Worm (Caenorhabditis elegans) whole organism, L3 larva: ENCODE data around the gene srbc-59.

Source experiments
- aly-2 ChIP-seq: fragments of 150-350 bp; optimal IDR thresholded peaks from 2 replicates; lab custom pipeline; 2014; ENCODE audit warnings: missing biosample characterization, missing genetic modification characterization
- ama-1 ChIP-seq: fragments of 150-350 bp; optimal IDR thresholded peaks from 2 replicates; lab custom pipeline; 2018
- fos-1 ChIP-seq: fragments of 150-350 bp; optimal IDR thresholded peaks from 2 replicates; lab custom pipeline; 2014; ENCODE audit warnings: missing biosample characterization, missing genetic modification characterization
- lin-39 ChIP-seq: fragments of 150-350 bp; optimal IDR thresholded peaks from 2 replicates; lab custom pipeline; 2018; ENCODE audit warnings: missing biosample characterization, missing genetic modification reagents, missing genetic modification characterization
- nhr-11 ChIP-seq: fragments of 150-350 bp; optimal IDR thresholded peaks from 2 replicates; lab custom pipeline; 2014; ENCODE audit warnings: missing biosample characterization, missing genetic modification characterization
- nhr-23 ChIP-seq: fragments of 150-350 bp; optimal IDR thresholded peaks from 2 replicates; lab custom pipeline; 2014; ENCODE audit warnings: missing biosample characterization, missing genetic modification reagents, missing genetic modification characterization
- nhr-43 ChIP-seq: sonication (generic microtip); optimal IDR thresholded peaks from 2 replicates; lab custom pipeline; 2016; ENCODE audit warnings: mild to moderate bottlenecking, missing genetic modification characterization, missing compliant biosample characterization; ENCODE audit not compliant: poor library complexity, severe bottlenecking
- nhr-76 ChIP-seq: fragments of 150-350 bp; sonication (generic microtip); optimal IDR thresholded peaks from 5 replicates; lab custom pipeline; 2014; ENCODE audit warnings: missing biosample characterization, missing genetic modification characterization
- pha-4 ChIP-seq: fragments of 150-350 bp; optimal IDR thresholded peaks from 2 replicates; lab custom pipeline; 2014; ENCODE audit warnings: missing biosample characterization, missing genetic modification reagents, missing genetic modification characterization
- pqm-1 ChIP-seq: fragments of 150-350 bp; optimal IDR thresholded peaks from 2 replicates; lab custom pipeline; 2017; ENCODE audit warnings: missing biosample characterization, missing genetic modification characterization, inconsistent platforms
- snpc-4 ChIP-seq: fragments of 150-350 bp; optimal IDR thresholded peaks from 2 replicates; lab custom pipeline; 2014; ENCODE audit warnings: missing biosample characterization, missing genetic modification characterization
- tbx-2 ChIP-seq: sonication (generic microtip); optimal IDR thresholded peaks from 2 replicates; lab custom pipeline; 2016; ENCODE audit warnings: mild to moderate bottlenecking, missing genetic modification characterization, missing compliant biosample characterization
- unc-62 ChIP-seq: fragments of 150-350 bp; sonication (generic microtip); optimal IDR thresholded peaks from 4 replicates; lab custom pipeline; 2014; ENCODE audit warnings: missing biosample characterization, missing genetic modification reagents, missing genetic modification characterization
- ztf-11 ChIP-seq: fragments of 150-350 bp; optimal IDR thresholded peaks from 2 replicates; lab custom pipeline; 2014; ENCODE audit warnings: missing biosample characterization, missing genetic modification characterization

- TF ChIP-seq aly-2 (tag; lab: Kevin White, UChicago) = no peak
- no peak for TF ChIP-seq pha-4 (tag; lab: Kevin White, UChicago)
- no peak for TF ChIP-seq unc-62
- no peak for TF ChIP-seq snpc-4 (tag; lab: Kevin White, UChicago)
- no peak for TF ChIP-seq nhr-23 (tag; lab: Kevin White, UChicago)
- no peak for TF ChIP-seq ztf-11 (tag; lab: Kevin White, UChicago)
- no peak for TF ChIP-seq pqm-1 (tag; lab: Kevin White, UChicago)
- TF ChIP-seq nhr-76 = no peak
- TF ChIP-seq ama-1 (lab: Kevin White, UChicago) = no peak
- no peak for TF ChIP-seq nhr-43 (tag; lab: Kevin White, UChicago)
- no peak for TF ChIP-seq fos-1 (tag; lab: Kevin White, UChicago)
- TF ChIP-seq nhr-11 (tag; lab: Kevin White, UChicago) = no peak
- no peak for TF ChIP-seq lin-39 (tag; lab: Kevin White, UChicago)
- TF ChIP-seq tbx-2 (tag; lab: Kevin White, UChicago) = no peak
Measured at ce11 chrV:736171-736570, 42.3 kb upstream of the srbc-59 start, which contains the start of gene srj-25.
